Worm (Caenorhabditis elegans) whole organism, L1 larva: ENCODE data around the gene glb-9.

Source experiments
- C04F5.9 ChIP-seq: sonication (generic microtip); optimal IDR thresholded peaks from 2 replicates; lab custom pipeline; 2016; ENCODE audit warnings: missing genetic modification characterization, missing compliant biosample characterization
- C16A3.4 ChIP-seq: fragments of 150-350 bp; optimal IDR thresholded peaks from 2 replicates; lab custom pipeline; 2014; ENCODE audit warnings: missing biosample characterization, missing genetic modification characterization
- C34B4.2 ChIP-seq: sonication (generic microtip); optimal IDR thresholded peaks from 2 replicates; lab custom pipeline; 2017; ENCODE audit warnings: mild to moderate bottlenecking, missing genetic modification characterization, missing compliant biosample characterization
- alr-1 ChIP-seq: fragments of 200-800 bp; sonication (Bioruptor generic); optimal IDR thresholded peaks from 2 replicates; lab custom pipeline; 2018; ENCODE audit warnings: borderline replicate concordance, mild to moderate bottlenecking, missing genetic modification characterization, missing compliant biosample characterization
- ama-1 ChIP-seq: fragments of 150-350 bp; optimal IDR thresholded peaks from 2 replicates; lab custom pipeline; 2014
- blmp-1 ChIP-seq: fragments of 150-350 bp; optimal IDR thresholded peaks from 2 replicates; lab custom pipeline; 2014; ENCODE audit warnings: missing biosample characterization, missing genetic modification characterization
- ceh-63 ChIP-seq: fragments of 200-800 bp; sonication (Bioruptor generic); optimal IDR thresholded peaks from 2 replicates; lab custom pipeline; 2018; ENCODE audit warnings: mild to moderate bottlenecking, missing genetic modification characterization, missing compliant biosample characterization
- ceh-8 ChIP-seq: fragments of 200-800 bp; sonication (Bioruptor generic); optimal IDR thresholded peaks from 2 replicates; lab custom pipeline; 2018; ENCODE audit warnings: mild to moderate bottlenecking, missing genetic modification characterization, moderate library complexity, missing compliant biosample characterization
- dpl-1 ChIP-seq, 3 experiments: fragments of 150-350 bp in 2 of 3; sonication (generic microtip) in 1 of 3; optimal IDR thresholded peaks; 2 replicates each; lab custom pipeline; 2014 to 2017; ENCODE audit warnings: missing biosample characterization in 3 of 3, missing genetic modification characterization in 3 of 3, missing genetic modification reagents in 3 of 3
- efl-3 ChIP-seq: fragments of 200-800 bp; sonication (Bioruptor generic); optimal IDR thresholded peaks from 2 replicates; lab custom pipeline; 2018; ENCODE audit warnings: mild to moderate bottlenecking, missing genetic modification characterization, missing compliant biosample characterization
- egl-13 ChIP-seq: sonication (generic microtip); optimal IDR thresholded peaks from 2 replicates; lab custom pipeline; 2016; ENCODE audit warnings: missing genotype, missing genetic modification reagents, missing genetic modification characterization, missing compliant biosample characterization
- elt-3 ChIP-seq, 6 experiments: fragments of 150-350 bp in 1 of 6; sonication (generic microtip); optimal IDR thresholded peaks; 2 replicates each; lab custom pipeline; 2017 to 2018; ENCODE audit warnings: missing biosample characterization in 6 of 6, missing genetic modification characterization in 6 of 6, inconsistent platforms in 1 of 6
- ets-5 ChIP-seq: fragments of 200-800 bp; sonication (Bioruptor generic); IDR thresholded peaks from 2 replicates; pipeline ENCODE4 v1.3.6; 2022; ENCODE audit warnings: missing genetic modification characterization, missing compliant biosample characterization
- fkh-10 ChIP-seq: sonication (generic microtip); optimal IDR thresholded peaks from 2 replicates; lab custom pipeline; 2017; ENCODE audit warnings: missing biosample characterization, missing genetic modification reagents, missing genetic modification characterization
- fos-1 ChIP-seq: fragments of 150-350 bp; optimal IDR thresholded peaks from 2 replicates; lab custom pipeline; 2014; ENCODE audit warnings: missing biosample characterization, missing genetic modification characterization
- grh-1 ChIP-seq: fragments of 200-800 bp; sonication (Bioruptor generic); IDR thresholded peaks from 2 replicates; pipeline ENCODE4 v1.3.6; 2022; ENCODE audit warnings: missing genetic modification reagents, missing genetic modification characterization, missing compliant biosample characterization
- irx-1 ChIP-seq: sonication (generic microtip); optimal IDR thresholded peaks from 2 replicates; lab custom pipeline; 2016; ENCODE audit warnings: missing genetic modification characterization, missing compliant biosample characterization
- isw-1 ChIP-seq: fragments of 200-800 bp; sonication (Bioruptor generic); IDR thresholded peaks from 2 replicates; pipeline ENCODE4 v1.3.6; 2022; ENCODE audit warnings: missing genetic modification characterization, missing compliant biosample characterization
- lin-14 ChIP-seq: fragments of 200-800 bp; sonication (Bioruptor generic); optimal IDR thresholded peaks from 2 replicates; lab custom pipeline; 2018; ENCODE audit warnings: mild to moderate bottlenecking, missing genetic modification characterization, moderate library complexity, missing compliant biosample characterization
- lin-35 ChIP-seq, 2 experiments: fragments of 150-350 bp; optimal IDR thresholded peaks; 2 replicates each; lab custom pipeline; 2014; ENCODE audit warnings: missing biosample characterization in 2 of 2, missing genetic modification characterization in 2 of 2, missing genetic modification reagents in 2 of 2
- lir-3 ChIP-seq: sonication (generic microtip); optimal IDR thresholded peaks from 2 replicates; lab custom pipeline; 2016; ENCODE audit warnings: mild to moderate bottlenecking, missing genetic modification characterization, moderate library complexity, missing compliant biosample characterization; ENCODE audit not compliant: poor library complexity
- lsy-2 ChIP-seq, 2 experiments: fragments of 150-350 bp; optimal IDR thresholded peaks; 2 replicates each; lab custom pipeline; 2014; ENCODE audit warnings: missing biosample characterization in 2 of 2, missing genetic modification characterization in 2 of 2
- mab-9 ChIP-seq: fragments of 200-800 bp; sonication (Bioruptor generic); IDR thresholded peaks from 2 replicates; pipeline ENCODE4 v1.3.6; 2022; ENCODE audit warnings: missing genetic modification reagents, missing genetic modification characterization, missing compliant biosample characterization
- mdl-1 ChIP-seq, 2 experiments: fragments of 150-350 bp; optimal IDR thresholded peaks; 2 replicates each; lab custom pipeline; 2014 to 2017; ENCODE audit warnings: missing biosample characterization in 2 of 2, missing genetic modification characterization in 2 of 2, inconsistent platforms in 1 of 2
- nhr-11 ChIP-seq: fragments of 150-350 bp; optimal IDR thresholded peaks from 2 replicates; lab custom pipeline; 2014; ENCODE audit warnings: missing biosample characterization, missing genetic modification characterization
- nhr-19 ChIP-seq: fragments of 200-800 bp; sonication (Bioruptor generic); conservative IDR thresholded peaks from 2 replicates; pipeline ENCODE4 v1.3.6; 2022; ENCODE audit warnings: missing genetic modification characterization, missing compliant biosample characterization
- nhr-20 ChIP-seq: sonication (generic microtip); optimal IDR thresholded peaks from 2 replicates; lab custom pipeline; 2016; ENCODE audit warnings: mild to moderate bottlenecking, missing genetic modification characterization, missing compliant biosample characterization
- nhr-237 ChIP-seq: fragments of 150-350 bp; optimal IDR thresholded peaks from 2 replicates; lab custom pipeline; 2014; ENCODE audit warnings: missing biosample characterization, missing genetic modification characterization
- nhr-76 ChIP-seq: sonication (generic microtip); optimal IDR thresholded peaks from 2 replicates; lab custom pipeline; 2017; ENCODE audit warnings: missing biosample characterization, missing genetic modification characterization
- nhr-85 ChIP-seq: sonication (generic microtip); peaks from one replicate; lab custom pipeline; 2016; ENCODE audit warnings: missing genetic modification characterization, inconsistent platforms, missing compliant biosample characterization
- nhr-90 ChIP-seq: sonication (generic microtip); optimal IDR thresholded peaks from 2 replicates; lab custom pipeline; 2016; ENCODE audit warnings: mild to moderate bottlenecking, missing genetic modification characterization, missing compliant biosample characterization; ENCODE audit not compliant: poor library complexity
- pax-3 ChIP-seq: fragments of 200-800 bp; sonication (Bioruptor generic); optimal IDR thresholded peaks from 2 replicates; lab custom pipeline; 2018; ENCODE audit warnings: mild to moderate bottlenecking, missing genetic modification characterization, moderate library complexity, missing compliant biosample characterization
- pqm-1 ChIP-seq: sonication (generic microtip); optimal IDR thresholded peaks from 3 replicates; lab custom pipeline; 2017; ENCODE audit warnings: missing biosample characterization, missing genetic modification characterization
- rnt-1 ChIP-seq: sonication (generic microtip); optimal IDR thresholded peaks from 2 replicates; lab custom pipeline; 2016; ENCODE audit warnings: mild to moderate bottlenecking, missing genetic modification characterization, moderate library complexity, missing compliant biosample characterization
- skn-1 ChIP-seq: fragments of 150-350 bp; optimal IDR thresholded peaks from 2 replicates; lab custom pipeline; 2014; ENCODE audit warnings: missing biosample characterization, missing genetic modification characterization
- snu-23 ChIP-seq: sonication (generic microtip); optimal IDR thresholded peaks from 2 replicates; lab custom pipeline; 2016; ENCODE audit warnings: missing genetic modification characterization, missing compliant biosample characterization
- sox-4 ChIP-seq: sonication (generic microtip); optimal IDR thresholded peaks from 2 replicates; lab custom pipeline; 2016; ENCODE audit warnings: missing genetic modification characterization, missing compliant biosample characterization
- sptf-1 ChIP-seq: fragments of 150-350 bp; optimal IDR thresholded peaks from 2 replicates; lab custom pipeline; 2014; ENCODE audit warnings: missing biosample characterization, missing genetic modification characterization
- sup-37 ChIP-seq: fragments of 200-800 bp; sonication (Bioruptor generic); optimal IDR thresholded peaks from 2 replicates; lab custom pipeline; 2018; ENCODE audit warnings: mild to moderate bottlenecking, missing genetic modification characterization, missing compliant biosample characterization
- swsn-7 ChIP-seq: sonication (generic microtip); optimal IDR thresholded peaks from 2 replicates; lab custom pipeline; 2016; ENCODE audit warnings: missing genetic modification characterization, missing compliant biosample characterization
- tbx-2 ChIP-seq: sonication (generic microtip); optimal IDR thresholded peaks from 2 replicates; lab custom pipeline; 2016; ENCODE audit warnings: missing genetic modification characterization, missing compliant biosample characterization
- tlp-1 ChIP-seq: fragments of 150-350 bp; optimal IDR thresholded peaks from 2 replicates; lab custom pipeline; 2014; ENCODE audit warnings: missing biosample characterization, missing genetic modification characterization
- unc-30 ChIP-seq: sonication (generic microtip); optimal IDR thresholded peaks from 2 replicates; lab custom pipeline; 2017; ENCODE audit warnings: missing biosample characterization, missing genetic modification characterization
- unc-62 ChIP-seq: fragments of 150-350 bp; optimal IDR thresholded peaks from 2 replicates; lab custom pipeline; 2014; ENCODE audit warnings: missing biosample characterization, missing genetic modification reagents, missing genetic modification characterization
- unc-86 ChIP-seq: sonication (generic microtip); optimal IDR thresholded peaks from 2 replicates; lab custom pipeline; 2016; ENCODE audit warnings: missing genetic modification characterization, missing compliant biosample characterization
- unc-98 ChIP-seq: fragments of 200-800 bp; sonication (Bioruptor generic); IDR thresholded peaks from 2 replicates; pipeline ENCODE4 v1.3.6; 2022; ENCODE audit warnings: missing genetic modification characterization, missing compliant biosample characterization
- vab-15 ChIP-seq: sonication (generic microtip); optimal IDR thresholded peaks from 2 replicates; lab custom pipeline; 2017; ENCODE audit warnings: missing genotype, mild to moderate bottlenecking, missing genetic modification characterization, missing compliant biosample characterization
- ztf-11 ChIP-seq, 2 experiments: sonication (generic microtip); optimal IDR thresholded peaks; 2 replicates each; lab custom pipeline; 2016 to 2017; ENCODE audit warnings: missing genetic modification characterization in 2 of 2, missing biosample characterization in 1 of 2, missing compliant biosample characterization in 1 of 2

Gene glb-9

DNA sequence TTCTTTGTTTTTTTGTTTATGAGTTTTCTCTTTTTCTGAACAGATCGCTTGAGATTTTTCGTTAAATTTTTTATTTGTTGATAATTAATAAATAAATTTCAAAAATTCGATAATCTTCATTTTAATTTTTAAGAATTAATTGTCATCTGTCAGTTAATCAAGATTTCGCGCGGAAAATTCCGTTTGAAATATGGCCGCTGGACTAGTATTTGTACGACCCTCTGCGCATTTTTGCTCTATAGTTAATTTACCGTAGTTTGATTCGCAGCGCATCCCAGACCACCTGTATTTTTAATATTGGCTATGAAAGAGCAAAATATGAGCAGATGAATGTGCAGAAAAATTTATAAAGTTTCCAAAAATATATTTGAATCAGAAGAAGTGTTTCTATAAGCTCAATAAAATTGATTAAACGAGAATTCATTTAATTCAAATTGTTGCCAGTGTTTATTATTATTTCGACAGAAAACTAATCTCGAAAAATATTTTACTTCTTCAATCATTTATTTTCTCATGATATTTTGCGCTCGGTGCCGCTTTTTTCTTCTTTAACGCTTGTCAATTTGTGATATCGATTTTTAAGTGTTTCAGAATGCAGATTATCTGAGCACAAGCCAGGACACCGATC, 18.6 kb upstream of the glb-9 start, which contains the start of gene nfi-1 (continued):
- TF ChIP-seq tbx-2 (tag; lab: Kevin White, UChicago) (peak; percentile 53), nhr-90 (tag; lab: Kevin White, UChicago) (peak; percentile 11), ama-1 (no peak), elt-3 (tag; optimal IDR thresholded peaks at IDR 0.05; lab: Kevin White, UChicago) (peak in 1 of 6 experiments; percentile 50), sup-37 (no peak), irx-1 (no peak), lsy-2 (tag; optimal IDR thresholded peaks at IDR 0.05; lab: Kevin White, UChicago) (peak; percentile 75 to 97), skn-1 (tag; lab: Kevin White, UChicago) (peak; percentile 37), snu-23 (GFP tag; lab: Kevin White, UChicago) (peak; percentile 60), isw-1 (GFP tag; lab: Robert Waterston, UW) (no peak), grh-1 (GFP tag; lab: Robert Waterston, UW) (no peak), swsn-7 (tag; lab: Kevin White, UChicago) (peak; percentile 17), tlp-1 (tag; lab: Kevin White, UChicago) (no peak), C16A3.4 (tag; lab: Kevin White, UChicago) (peak; percentile 72), unc-86 (tag; lab: Kevin White, UChicago) (no peak), sptf-1 (tag; lab: Kevin White, UChicago) (no peak), pax-3 (tag; lab: Kevin White, UChicago) (no peak), mdl-1 (tag; optimal IDR thresholded peaks at IDR 0.05; lab: Kevin White, UChicago) (no peak), lir-3 (tag; lab: Kevin White, UChicago) (peak; percentile 67), unc-62 (no peak), pqm-1 (no peak), nhr-237 (tag; lab: Kevin White, UChicago) (no peak), fos-1 (tag; lab: Kevin White, UChicago) (no peak), vab-15 (tag; lab: Kevin White, UChicago) (peak; percentile 18), ztf-11 (tag; optimal IDR thresholded peaks at IDR 0.05; lab: Kevin White, UChicago) (peak in 1 of 2 experiments; percentile 28), lin-14 (GFP tag; lab: Kevin White, UChicago) (peak; percentile 60), efl-3 (GFP tag; lab: Kevin White, UChicago) (no peak), ceh-8 (no peak), nhr-85 (tag; lab: Kevin White, UChicago) (peak; percentile 13), ceh-63 (GFP tag; lab: Kevin White, UChicago) (no peak), nhr-19 (no peak), rnt-1 (tag; lab: Kevin White, UChicago) (peak; percentile 72), unc-30 (tag; lab: Kevin White, UChicago) (no peak), dpl-1 (GFP tag; optimal IDR thresholded peaks at IDR 0.05; lab: Kevin White, UChicago) (peak; percentile 65 to 87 (median 76)), alr-1 (no peak), nhr-11 (tag; lab: Kevin White, UChicago) (no peak), unc-98 (GFP tag; lab: Robert Waterston, UW) (no peak), egl-13 (tag; lab: Kevin White, UChicago) (no peak), nhr-76 (tag; lab: Kevin White, UChicago) (no peak), fkh-10 (GFP tag; lab: Kevin White, UChicago) (no peak), blmp-1 (tag; lab: Kevin White, UChicago) (peak; percentile 65), ets-5 (no peak), C04F5.9 (tag; lab: Kevin White, UChicago) (no peak), nhr-20 (tag; lab: Kevin White, UChicago) (peak; percentile 58), mab-9 (GFP tag; lab: Robert Waterston, UW) (no peak), C34B4.2 (tag; lab: Kevin White, UChicago) (no peak), sox-4 (tag; lab: Kevin White, UChicago) (no peak), lin-35 (GFP tag; optimal IDR thresholded peaks at IDR 0.05; lab: Kevin White, UChicago) (peak; percentile 74 to 88)
